Worm (Caenorhabditis elegans) whole organism, L2 larva: ENCODE measurements around the gene del-1.

Experiments used
- C34F6.9 ChIP-seq: fragments of 150-350 bp; optimal IDR thresholded peaks from 2 replicates; lab custom pipeline; 2014; ENCODE audit warnings: missing biosample characterization, missing genetic modification characterization
- F13H6.1 ChIP-seq: sonication (generic microtip); optimal IDR thresholded peaks from 2 replicates; lab custom pipeline; 2016; ENCODE audit warnings: missing genetic modification characterization, missing compliant biosample characterization
- R02D3.7 ChIP-seq: fragments of 150-350 bp; optimal IDR thresholded peaks from 2 replicates; lab custom pipeline; 2014; ENCODE audit warnings: missing biosample characterization, missing genetic modification characterization
- Y55F3AM.14 ChIP-seq: fragments of 200-800 bp; sonication (Bioruptor generic); optimal IDR thresholded peaks from 2 replicates; lab custom pipeline; 2018; ENCODE audit warnings: mild to moderate bottlenecking, missing genetic modification characterization, missing compliant biosample characterization
- ZK546.5 ChIP-seq: sonication (generic microtip); optimal IDR thresholded peaks from 2 replicates; lab custom pipeline; 2017; ENCODE audit warnings: missing biosample characterization, missing genetic modification characterization
- alr-1 ChIP-seq: fragments of 150-350 bp; optimal IDR thresholded peaks from 2 replicates; lab custom pipeline; 2014; ENCODE audit warnings: missing biosample characterization, missing genetic modification characterization
- aly-2 ChIP-seq: fragments of 150-350 bp; optimal IDR thresholded peaks from 2 replicates; lab custom pipeline; 2014; ENCODE audit warnings: missing biosample characterization, missing genetic modification characterization
- ama-1 ChIP-seq: fragments of 150-350 bp; optimal IDR thresholded peaks from 2 replicates; lab custom pipeline; 2018; ENCODE audit warnings: inconsistent platforms
- blmp-1 ChIP-seq: sonication (generic microtip); optimal IDR thresholded peaks from 2 replicates; lab custom pipeline; 2017; ENCODE audit warnings: missing genetic modification characterization, mild to moderate bottlenecking, missing compliant biosample characterization, antibody characterized with exemption, moderate library complexity; ENCODE audit not compliant: insufficient read depth
- ceh-16 ChIP-seq: fragments of 150-350 bp; optimal IDR thresholded peaks from 2 replicates; lab custom pipeline; 2014; ENCODE audit warnings: missing biosample characterization, missing genetic modification characterization
- ceh-82 ChIP-seq: fragments of 150-350 bp; optimal IDR thresholded peaks from 2 replicates; lab custom pipeline; 2014; ENCODE audit warnings: missing biosample characterization, missing genetic modification characterization
- crh-2 ChIP-seq: sonication (generic microtip); optimal IDR thresholded peaks from 2 replicates; lab custom pipeline; 2017; ENCODE audit warnings: missing biosample characterization, missing genetic modification characterization
- dmd-4 ChIP-seq: sonication (generic microtip); optimal IDR thresholded peaks from 2 replicates; lab custom pipeline; 2017; ENCODE audit warnings: missing biosample characterization, missing genetic modification characterization
- egl-27 ChIP-seq: sonication (generic microtip); optimal IDR thresholded peaks from 3 replicates; lab custom pipeline; 2017; ENCODE audit warnings: missing biosample characterization, missing genetic modification reagents, missing genetic modification characterization
- elt-1 ChIP-seq: fragments of 150-350 bp; optimal IDR thresholded peaks from 2 replicates; lab custom pipeline; 2014; ENCODE audit warnings: missing biosample characterization, missing genetic modification characterization
- elt-3 ChIP-seq: sonication (generic microtip); optimal IDR thresholded peaks from 2 replicates; lab custom pipeline; 2017; ENCODE audit warnings: missing biosample characterization, missing genetic modification characterization
- fos-1 ChIP-seq: fragments of 150-350 bp; optimal IDR thresholded peaks from 2 replicates; lab custom pipeline; 2014; ENCODE audit warnings: missing biosample characterization, missing genetic modification characterization
- gmeb-1 ChIP-seq: fragments of 150-350 bp; optimal IDR thresholded peaks from 2 replicates; lab custom pipeline; 2014; ENCODE audit warnings: missing biosample characterization, missing genetic modification characterization
- lin-11 ChIP-seq: fragments of 150-350 bp; sonication (generic microtip); optimal IDR thresholded peaks from 2 replicates; lab custom pipeline; 2014; ENCODE audit warnings: missing biosample characterization, missing genetic modification characterization, inconsistent platforms, mixed read lengths
- lin-13 ChIP-seq: fragments of 150-350 bp; optimal IDR thresholded peaks from 2 replicates; lab custom pipeline; 2014; ENCODE audit warnings: missing biosample characterization, missing genetic modification reagents, missing genetic modification characterization
- lin-39 ChIP-seq: fragments of 150-350 bp; optimal IDR thresholded peaks from 2 replicates; lab custom pipeline; 2014; ENCODE audit warnings: missing biosample characterization, missing genetic modification reagents, missing genetic modification characterization
- lsy-2 ChIP-seq, 2 experiments: fragments of 150-350 bp in 1 of 2; sonication (generic microtip) in 1 of 2; optimal IDR thresholded peaks; 2 replicates each; lab custom pipeline; 2014 to 2017; ENCODE audit warnings: missing biosample characterization in 2 of 2, missing genetic modification characterization in 2 of 2
- mab-5 ChIP-seq: fragments of 150-350 bp; optimal IDR thresholded peaks from 2 replicates; lab custom pipeline; 2014; ENCODE audit warnings: missing biosample characterization, missing genetic modification characterization
- mbf-1 ChIP-seq: sonication (generic microtip); optimal IDR thresholded peaks from 2 replicates; lab custom pipeline; 2017; ENCODE audit warnings: missing biosample characterization, missing genetic modification characterization
- mdl-1 ChIP-seq, 2 experiments: fragments of 150-350 bp in 1 of 2; sonication (generic microtip) in 1 of 2; optimal IDR thresholded peaks; 2 replicates each; lab custom pipeline; 2017; ENCODE audit warnings: missing biosample characterization in 2 of 2, missing genetic modification characterization in 2 of 2
- nhr-10 ChIP-seq: sonication (generic microtip); optimal IDR thresholded peaks from 2 replicates; lab custom pipeline; 2017; ENCODE audit warnings: missing biosample characterization, missing genetic modification characterization
- nhr-11 ChIP-seq: fragments of 150-350 bp; optimal IDR thresholded peaks from 2 replicates; lab custom pipeline; 2014; ENCODE audit warnings: missing biosample characterization, missing genetic modification characterization
- nhr-12 ChIP-seq: fragments of 150-350 bp; optimal IDR thresholded peaks from 2 replicates; lab custom pipeline; 2014; ENCODE audit warnings: missing biosample characterization, missing genetic modification characterization
- nhr-129 ChIP-seq: fragments of 150-350 bp; optimal IDR thresholded peaks from 2 replicates; lab custom pipeline; 2014; ENCODE audit warnings: missing biosample characterization, missing genetic modification characterization
- nhr-21 ChIP-seq: fragments of 150-350 bp; optimal IDR thresholded peaks from 2 replicates; lab custom pipeline; 2014; ENCODE audit warnings: missing biosample characterization, missing genetic modification characterization
- nhr-23 ChIP-seq: fragments of 150-350 bp; optimal IDR thresholded peaks from 2 replicates; lab custom pipeline; 2014; ENCODE audit warnings: missing biosample characterization, missing genetic modification reagents, missing genetic modification characterization
- nhr-237 ChIP-seq: fragments of 150-350 bp; optimal IDR thresholded peaks from 2 replicates; lab custom pipeline; 2014; ENCODE audit warnings: missing biosample characterization, missing genetic modification characterization
- nhr-25 ChIP-seq: fragments of 150-350 bp; sonication (generic microtip); optimal IDR thresholded peaks from 3 replicates; lab custom pipeline; 2014; ENCODE audit warnings: missing biosample characterization, missing genetic modification characterization
- nhr-6 ChIP-seq: fragments of 150-350 bp; optimal IDR thresholded peaks from 2 replicates; lab custom pipeline; 2014; ENCODE audit warnings: missing biosample characterization, missing genetic modification characterization
- nhr-77 ChIP-seq: fragments of 150-350 bp; optimal IDR thresholded peaks from 2 replicates; lab custom pipeline; 2014; ENCODE audit warnings: missing biosample characterization, missing genetic modification characterization
- peb-1 ChIP-seq: fragments of 150-350 bp; optimal IDR thresholded peaks from 2 replicates; lab custom pipeline; 2014; ENCODE audit warnings: missing biosample characterization, missing genetic modification characterization
- sem-4 ChIP-seq: fragments of 150-350 bp; optimal IDR thresholded peaks from 2 replicates; lab custom pipeline; 2014; ENCODE audit warnings: missing biosample characterization, missing genetic modification reagents, missing genetic modification characterization
- skn-1 ChIP-seq: sonication (generic microtip); optimal IDR thresholded peaks from 2 replicates; lab custom pipeline; 2017; ENCODE audit warnings: missing biosample characterization, missing genetic modification characterization
- sma-3 ChIP-seq: sonication (generic microtip); optimal IDR thresholded peaks from 2 replicates; lab custom pipeline; 2016; ENCODE audit warnings: missing genetic modification reagents, missing genetic modification characterization, missing compliant biosample characterization
- sma-9 ChIP-seq, 2 experiments: fragments of 150-350 bp in 1 of 2; sonication (generic microtip) in 1 of 2; optimal IDR thresholded peaks; 2 replicates each; lab custom pipeline; 2014 to 2016; ENCODE audit warnings: missing genetic modification characterization in 2 of 2, mild to moderate bottlenecking in 1 of 2, missing biosample characterization in 1 of 2, missing compliant biosample characterization in 1 of 2, missing genetic modification reagents in 1 of 2, moderate library complexity in 1 of 2
- snpc-4 ChIP-seq: fragments of 150-350 bp; optimal IDR thresholded peaks from 2 replicates; lab custom pipeline; 2014; ENCODE audit warnings: missing biosample characterization, missing genetic modification characterization
- unc-39 ChIP-seq: fragments of 150-350 bp; optimal IDR thresholded peaks from 2 replicates; lab custom pipeline; 2014; ENCODE audit warnings: missing biosample characterization, missing genetic modification characterization
- unc-55 ChIP-seq: fragments of 150-350 bp; sonication (generic microtip); optimal IDR thresholded peaks from 3 replicates; lab custom pipeline; 2014; ENCODE audit warnings: missing biosample characterization, missing genetic modification reagents, missing genetic modification characterization
- unc-62 ChIP-seq: fragments of 150-350 bp; optimal IDR thresholded peaks from 2 replicates; lab custom pipeline; 2014; ENCODE audit warnings: missing biosample characterization, missing genetic modification reagents, missing genetic modification characterization
- zag-1 ChIP-seq: fragments of 150-350 bp; optimal IDR thresholded peaks from 2 replicates; lab custom pipeline; 2014; ENCODE audit warnings: missing biosample characterization, missing genetic modification characterization
- ztf-1 ChIP-seq: fragments of 200-800 bp; sonication (Bioruptor generic); conservative IDR thresholded peaks from 2 replicates; pipeline ENCODE4 v1.3.6; 2022; ENCODE audit warnings: missing genetic modification characterization, missing compliant biosample characterization
- ztf-11 ChIP-seq: sonication (generic microtip); optimal IDR thresholded peaks from 2 replicates; lab custom pipeline; 2017; ENCODE audit warnings: missing biosample characterization, missing genetic modification characterization
- ztf-4 ChIP-seq: fragments of 150-350 bp; optimal IDR thresholded peaks from 2 replicates; lab custom pipeline; 2014; ENCODE audit warnings: missing biosample characterization, missing genetic modification characterization

The del-1 gene

ce11 chrX:14312416-14312815, 44.5 kb downstream of the del-1 start:
- TF ChIP-seq nhr-10 (no peak), fos-1 (tag; lab: Kevin White, UChicago) (peak; percentile 89), nhr-6 (tag; lab: Kevin White, UChicago) (peak; percentile 70), nhr-11 (no peak), unc-55 (GFP tag; lab: Kevin White, UChicago) (peak; percentile 81), ztf-4 (peak; percentile 48), mdl-1 (tag; optimal IDR thresholded peaks at IDR 0.05; lab: Kevin White, UChicago) (peak; percentile 35 to 42), lin-11 (tag; lab: Kevin White, UChicago) (peak; percentile 58), mbf-1 (tag; lab: Kevin White, UChicago) (no peak), zag-1 (tag; lab: Kevin White, UChicago) (peak; percentile 49), aly-2 (no peak), mab-5 (tag; lab: Kevin White, UChicago) (peak; percentile 6), lin-39 (tag; lab: Kevin White, UChicago) (no peak), Y55F3AM.14 (GFP tag; lab: Kevin White, UChicago) (no peak), nhr-21 (peak; percentile 69), nhr-77 (tag; lab: Kevin White, UChicago) (no peak), sma-3 (GFP tag; lab: Kevin White, UChicago) (peak; percentile 54), ceh-16 (peak; percentile 70), crh-2 (tag; lab: Kevin White, UChicago) (peak; percentile 55), ztf-11 (tag; lab: Kevin White, UChicago) (no peak), blmp-1 (peak; percentile 22), ceh-82 (tag; lab: Kevin White, UChicago) (peak; percentile 35), skn-1 (tag; lab: Kevin White, UChicago) (peak; percentile 59), lin-13 (GFP tag; lab: Kevin White, UChicago) (peak; percentile 95), alr-1 (tag; lab: Kevin White, UChicago) (no peak), snpc-4 (tag; lab: Kevin White, UChicago) (peak; percentile 69), gmeb-1 (tag; lab: Kevin White, UChicago) (peak; percentile 42), sma-9 (GFP tag; optimal IDR thresholded peaks at IDR 0.05; lab: Kevin White, UChicago) (peak; percentile 86), sma-9 (tag; optimal IDR thresholded peaks at IDR 0.05; lab: Kevin White, UChicago) (no peak), nhr-12 (tag; lab: Kevin White, UChicago) (no peak), elt-3 (no peak), unc-62 (GFP tag; lab: Kevin White, UChicago) (no peak), dmd-4 (tag; lab: Kevin White, UChicago) (no peak), egl-27 (tag; lab: Kevin White, UChicago) (peak; percentile 58), nhr-237 (tag; lab: Kevin White, UChicago) (no peak), nhr-23 (tag; lab: Kevin White, UChicago) (no peak), ama-1 (lab: Kevin White, UChicago) (no peak), peb-1 (tag; lab: Kevin White, UChicago) (no peak), lsy-2 (tag; optimal IDR thresholded peaks at IDR 0.05; lab: Kevin White, UChicago) (peak; percentile 76 to 95), sem-4 (tag; lab: Kevin White, UChicago) (peak; percentile 78), elt-1 (tag; lab: Kevin White, UChicago) (no peak), nhr-25 (tag; lab: Kevin White, UChicago) (peak; percentile 77), unc-39 (tag; lab: Kevin White, UChicago) (no peak), F13H6.1 (tag; lab: Kevin White, UChicago) (peak; percentile 86), nhr-129 (tag; lab: Kevin White, UChicago) (peak; percentile 82), ztf-1 (GFP tag; lab: Robert Waterston, UW) (no peak), C34F6.9 (peak; percentile 82), R02D3.7 (tag; lab: Kevin White, UChicago) (no peak), ZK546.5 (tag; lab: Kevin White, UChicago) (no peak)
